Fruit fly (Drosophila melanogaster) whole organism: ENCODE data around the gene CG2120.

ENCODE experiments used
- CG8478 ChIP-seq: fragments of >200 bp; optimal IDR thresholded peaks from 2 replicates; lab custom pipeline; 2018; ENCODE audit warnings: inconsistent platforms
- Dll ChIP-seq: fragments of >200 bp; optimal IDR thresholded peaks from 2 replicates; lab custom pipeline; 2017
- pan ChIP-seq: fragments of >200 bp; optimal IDR thresholded peaks from 2 replicates; lab custom pipeline; 2017
- psq ChIP-seq: fragments of >200 bp; optimal IDR thresholded peaks from 2 replicates; lab custom pipeline; 2017
- usp ChIP-seq: fragments of >200 bp; optimal IDR thresholded peaks from 2 replicates; lab custom pipeline; 2017; ENCODE audit warnings: missing biosample characterization, missing genetic modification characterization, mixed read lengths

- TF ChIP-seq CG8478 (lab: Kevin White, UChicago) (no peak), psq (no peak), Dll (lab: Kevin White, UChicago) (no peak), usp (GFP tag; lab: Kevin White, UChicago) (no peak), pan (no peak)
These were observed 42.1 kb downstream of the CG2120 start for dm6 chrX:8177742-8178141.
